Worm (Caenorhabditis elegans) whole organism, L1 larva: ENCODE results near the gene str-140.

ENCODE experiments used
- ceh-8 ChIP-seq: fragments of 200-800 bp; sonication (Bioruptor generic); optimal IDR thresholded peaks from 2 replicates; lab custom pipeline; 2018; ENCODE audit warnings: mild to moderate bottlenecking, missing genetic modification characterization, moderate library complexity, missing compliant biosample characterization
- elt-2 ChIP-seq: sonication (generic microtip); optimal IDR thresholded peaks from 2 replicates; lab custom pipeline; 2016; ENCODE audit warnings: missing genetic modification characterization, mild to moderate bottlenecking, inconsistent platforms, missing compliant biosample characterization, missing genetic modification reagents
- irx-1 ChIP-seq: sonication (generic microtip); optimal IDR thresholded peaks from 2 replicates; lab custom pipeline; 2016; ENCODE audit warnings: missing genetic modification characterization, missing compliant biosample characterization
- lin-13 ChIP-seq: fragments of 150-350 bp; optimal IDR thresholded peaks from 2 replicates; lab custom pipeline; 2014; ENCODE audit warnings: missing biosample characterization, missing genetic modification reagents, missing genetic modification characterization
- lin-15B ChIP-seq: fragments of 150-350 bp; sonication (generic microtip); optimal IDR thresholded peaks from 3 replicates; lab custom pipeline; 2014; ENCODE audit warnings: missing biosample characterization, missing genetic modification characterization
- lsy-2 ChIP-seq, 2 experiments: fragments of 150-350 bp; optimal IDR thresholded peaks; 2 replicates each; lab custom pipeline; 2014; ENCODE audit warnings: missing biosample characterization in 2 of 2, missing genetic modification characterization in 2 of 2
- nhr-76 ChIP-seq: sonication (generic microtip); optimal IDR thresholded peaks from 2 replicates; lab custom pipeline; 2017; ENCODE audit warnings: missing biosample characterization, missing genetic modification characterization
- snpc-4 ChIP-seq: fragments of 150-350 bp; optimal IDR thresholded peaks from 2 replicates; lab custom pipeline; 2014; ENCODE audit warnings: missing biosample characterization, missing genetic modification characterization
- zag-1 ChIP-seq: fragments of 150-350 bp; optimal IDR thresholded peaks from 2 replicates; lab custom pipeline; 2014; ENCODE audit warnings: missing biosample characterization, missing genetic modification characterization

ce11 chrV:8079813-8080212 is 12.1 kb upstream of the str-140 start:
- TF ChIP-seq zag-1 (tag; lab: Kevin White, UChicago): no peak
- no peak for TF ChIP-seq lin-15B (tag; lab: Kevin White, UChicago)
- TF ChIP-seq elt-2 (tag; lab: Kevin White, UChicago): no peak
- TF ChIP-seq snpc-4 (tag; lab: Kevin White, UChicago): no peak
- no peak for TF ChIP-seq irx-1
- TF ChIP-seq lin-13 (GFP tag; lab: Kevin White, UChicago): no peak
- no peak for TF ChIP-seq nhr-76 (tag; lab: Kevin White, UChicago)
- no peak for TF ChIP-seq ceh-8 (GFP tag; lab: Kevin White, UChicago)
- no peak for TF ChIP-seq lsy-2 (tag; optimal IDR thresholded peaks at IDR 0.05; lab: Kevin White, UChicago)
